Fruit fly (Drosophila melanogaster): Measurements from ENCODE around the gene MED15.

MED15 gene

DNA sequence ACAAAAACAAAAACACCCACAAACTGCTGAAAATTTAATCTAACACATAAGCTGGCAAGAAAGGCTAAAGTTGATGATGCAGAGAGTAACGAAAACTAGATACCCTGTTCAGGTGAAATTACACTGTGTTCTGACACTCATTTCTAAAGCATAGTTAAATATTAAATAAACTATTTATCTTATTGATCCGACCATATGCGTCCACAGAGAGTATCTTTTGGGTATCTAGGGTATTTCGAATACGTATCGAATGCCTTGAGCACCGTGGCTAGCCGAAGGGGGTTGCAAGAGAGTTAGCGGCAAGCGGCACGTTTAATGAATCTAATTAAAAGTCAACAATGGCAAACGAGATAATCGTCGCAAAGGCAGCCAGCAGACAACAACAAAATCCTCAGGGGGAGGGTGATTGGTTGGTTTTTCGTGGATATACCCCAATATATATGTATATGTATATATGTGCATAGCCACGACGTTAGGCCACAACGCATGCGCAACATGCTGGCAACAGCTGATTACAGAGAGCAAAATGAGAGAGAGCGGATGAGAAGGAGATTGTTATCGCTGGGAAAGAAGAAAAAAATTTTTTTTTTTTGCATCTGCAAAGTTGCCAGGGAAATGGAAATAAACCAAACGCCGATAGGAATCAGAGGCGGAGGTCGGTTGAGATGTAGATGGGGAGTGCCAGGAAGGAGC is 49.3 kb downstream of the MED15 start:
- peak; percentile 27 for TF ChIP-seq OdsH (GFP tag; optimal IDR thresholded peaks at IDR 0.05)
- peak; percentile 35 for TF ChIP-seq h (GFP tag; optimal IDR thresholded peaks at IDR 0.05)
- TF ChIP-seq sv (GFP tag; optimal IDR thresholded peaks at IDR 0.05) = peak; percentile 51
- peak in 1 of 2 experiments; percentile 6 for TF ChIP-seq foxo (GFP tag; optimal IDR thresholded peaks at IDR 0.05)
- no peak for TF ChIP-seq pan (optimal IDR thresholded peaks at IDR 0.05)
- no peak for TF ChIP-seq Hnf4 (GFP tag; optimal IDR thresholded peaks at IDR 0.05)

DNA sequence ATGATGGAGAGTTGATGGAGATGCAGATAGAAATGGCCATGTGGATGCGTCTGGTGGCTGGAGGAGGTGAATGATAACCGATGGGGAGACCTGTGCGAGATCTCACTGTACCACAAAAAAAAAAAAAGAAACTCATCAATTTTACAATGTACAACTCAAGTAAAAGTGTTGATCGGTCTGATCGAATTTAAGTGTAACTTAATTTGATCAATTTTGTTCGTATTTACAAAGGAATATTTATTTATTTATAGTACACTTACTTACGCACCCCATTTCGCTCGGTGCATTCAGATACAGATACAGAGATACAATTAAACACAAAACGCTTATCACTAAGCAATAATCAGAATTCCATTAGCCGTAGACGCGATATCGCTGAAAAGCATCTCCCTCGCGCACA is 49.9 kb downstream of the MED15 start:
- TF ChIP-seq Hr78 (GFP tag; optimal IDR thresholded peaks at IDR 0.05) (no peak), brk (GFP tag; optimal IDR thresholded peaks at IDR 0.05) (no peak), Hr83 (GFP tag; optimal IDR thresholded peaks at IDR 0.05; ENCODE audit: poor library complexity, severe bottlenecking) (no peak), Mio (GFP tag; optimal IDR thresholded peaks at IDR 0.05) (no peak), br (GFP tag; optimal IDR thresholded peaks at IDR 0.05) (peak; percentile 27), Dif (GFP tag; optimal IDR thresholded peaks at IDR 0.05; ENCODE audit: partially characterized antibody) (no peak), Myc (optimal IDR thresholded peaks at IDR 0.05) (no peak), fru (GFP tag; optimal IDR thresholded peaks at IDR 0.05) (no peak), Dfd (GFP tag; optimal IDR thresholded peaks at IDR 0.05) (no peak), CrebA (GFP tag; optimal IDR thresholded peaks at IDR 0.05; ENCODE audit: borderline replicate concordance) (no peak), dsf (GFP tag; optimal IDR thresholded peaks at IDR 0.05; ENCODE audit: borderline replicate concordance) (no peak), Sp1 (GFP tag; optimal IDR thresholded peaks at IDR 0.05) (peak; percentile 5), dl (GFP tag; optimal IDR thresholded peaks at IDR 0.05; ENCODE audit: insufficient read depth in 1 of 2, partially characterized antibody in 2 of 2) (no peak), dmrt93B (GFP tag; optimal IDR thresholded peaks at IDR 0.05) (peak; percentile 1), h (GFP tag; optimal IDR thresholded peaks at IDR 0.05) (peak; percentile 44), sv (GFP tag; optimal IDR thresholded peaks at IDR 0.05) (no peak), woc (GFP tag; optimal IDR thresholded peaks at IDR 0.05) (no peak), rgr (GFP tag; optimal IDR thresholded peaks at IDR 0.05) (peak; percentile 37), Vsx2 (GFP tag; optimal IDR thresholded peaks at IDR 0.05; ENCODE audit: partially characterized antibody) (no peak), Jra (GFP tag; optimal IDR thresholded peaks at IDR 0.05) (no peak), CG32264 (GFP tag; optimal IDR thresholded peaks at IDR 0.05) (no peak), Abd-B (GFP tag; optimal IDR thresholded peaks at IDR 0.05) (no peak), OdsH (GFP tag; optimal IDR thresholded peaks at IDR 0.05) (no peak), foxo (GFP tag; optimal IDR thresholded peaks at IDR 0.05) (peak in 1 of 2 experiments; percentile 64), sage (GFP tag; optimal IDR thresholded peaks at IDR 0.05) (no peak), usp (GFP tag; optimal IDR thresholded peaks at IDR 0.05) (no peak), jim (GFP tag; optimal IDR thresholded peaks at IDR 0.05) (no peak), HLH106 (tag; optimal IDR thresholded peaks at IDR 0.05) (peak; percentile 24), N (GFP tag; optimal IDR thresholded peaks at IDR 0.05) (no peak), CG9705 (GFP tag; optimal IDR thresholded peaks at IDR 0.05) (no peak), psq (GFP tag; optimal IDR thresholded peaks at IDR 0.05) (no peak), tai (GFP tag; optimal IDR thresholded peaks at IDR 0.05) (no peak), lola (GFP tag; optimal IDR thresholded peaks at IDR 0.05) (no peak), ey (GFP tag; optimal IDR thresholded peaks at IDR 0.05) (no peak), Hnf4 (GFP tag; optimal IDR thresholded peaks at IDR 0.05) (peak; percentile 43), GATAd (GFP tag; optimal IDR thresholded peaks at IDR 0.05) (no peak), pan (optimal IDR thresholded peaks at IDR 0.05) (no peak)

DNA sequence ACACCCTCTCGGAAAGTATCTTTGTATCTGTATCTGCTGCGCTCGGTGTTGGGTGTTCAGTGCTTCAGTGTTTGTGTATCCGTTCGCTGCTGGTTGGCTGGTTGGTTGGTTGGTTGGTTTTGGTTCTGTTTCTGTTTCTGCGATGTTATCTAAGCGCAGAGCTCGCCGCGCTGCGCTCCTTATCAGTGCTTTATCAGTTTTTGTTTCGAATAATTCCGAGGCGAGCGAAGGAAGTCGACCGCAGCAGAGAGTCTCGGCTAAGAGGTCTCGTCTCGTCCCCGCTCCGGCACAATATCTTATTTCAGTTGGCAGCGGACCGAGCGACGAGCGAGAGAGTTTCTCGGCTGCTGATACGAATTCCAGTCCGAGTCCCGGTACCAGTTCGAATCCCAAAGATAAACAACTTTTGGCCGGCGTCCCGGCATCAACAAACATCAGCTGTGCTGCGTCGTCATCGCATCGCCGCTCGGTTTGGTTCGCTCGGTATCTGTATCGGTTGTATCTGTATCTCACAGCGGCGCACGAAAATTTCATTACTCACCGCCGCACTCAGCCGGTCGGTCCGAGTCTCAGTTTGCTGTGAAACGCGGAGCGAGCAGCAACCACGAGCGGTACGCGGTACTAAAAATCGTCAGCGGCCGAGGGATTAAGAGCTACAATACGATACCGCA is 50.5 kb downstream of the MED15 start:
- TF ChIP-seq Dif (GFP tag; optimal IDR thresholded peaks at IDR 0.05; ENCODE audit: partially characterized antibody) = peak; percentile 55
- peak; percentile 30 for TF ChIP-seq rgr (GFP tag; optimal IDR thresholded peaks at IDR 0.05)
- TF ChIP-seq sage (GFP tag; optimal IDR thresholded peaks at IDR 0.05) = no peak
- no peak for TF ChIP-seq lola (GFP tag; optimal IDR thresholded peaks at IDR 0.05)
- peak; percentile 26 for TF ChIP-seq fru (GFP tag; optimal IDR thresholded peaks at IDR 0.05)
- TF ChIP-seq tai (GFP tag; optimal IDR thresholded peaks at IDR 0.05) = no peak
- no peak for TF ChIP-seq Rel (GFP tag; optimal IDR thresholded peaks at IDR 0.05)
- TF ChIP-seq Rel (tag; optimal IDR thresholded peaks at IDR 0.05) = peak; percentile 47
- TF ChIP-seq Jra (GFP tag; optimal IDR thresholded peaks at IDR 0.05) = peak; percentile 78
- peak; percentile 54 for TF ChIP-seq CG32264 (GFP tag; optimal IDR thresholded peaks at IDR 0.05)
- TF ChIP-seq Vsx2 (GFP tag; optimal IDR thresholded peaks at IDR 0.05; ENCODE audit: partially characterized antibody) = no peak
- TF ChIP-seq OdsH (GFP tag; optimal IDR thresholded peaks at IDR 0.05) = no peak
- no peak for TF ChIP-seq foxo (GFP tag; optimal IDR thresholded peaks at IDR 0.05)
- TF ChIP-seq Mio (GFP tag; optimal IDR thresholded peaks at IDR 0.05) = no peak
- TF ChIP-seq dsf (GFP tag; optimal IDR thresholded peaks at IDR 0.05; ENCODE audit: borderline replicate concordance) = no peak
- TF ChIP-seq Hr78 (GFP tag; optimal IDR thresholded peaks at IDR 0.05) = no peak
- no peak for TF ChIP-seq Myc (optimal IDR thresholded peaks at IDR 0.05)
- TF ChIP-seq Hr83 (GFP tag; optimal IDR thresholded peaks at IDR 0.05; ENCODE audit: poor library complexity, severe bottlenecking) = peak; percentile 60
- TF ChIP-seq N (GFP tag; optimal IDR thresholded peaks at IDR 0.05) = no peak
- TF ChIP-seq Abd-B (GFP tag; optimal IDR thresholded peaks at IDR 0.05) = no peak
- no peak for TF ChIP-seq usp (GFP tag; optimal IDR thresholded peaks at IDR 0.05)
- TF ChIP-seq h (GFP tag; optimal IDR thresholded peaks at IDR 0.05) = peak; percentile 50
- no peak for TF ChIP-seq Dfd (GFP tag; optimal IDR thresholded peaks at IDR 0.05)
- no peak for TF ChIP-seq ey (GFP tag; optimal IDR thresholded peaks at IDR 0.05)
- peak; percentile 42 for TF ChIP-seq psq (GFP tag; optimal IDR thresholded peaks at IDR 0.05)
- no peak for TF ChIP-seq pan (optimal IDR thresholded peaks at IDR 0.05)
- TF ChIP-seq brk (GFP tag; optimal IDR thresholded peaks at IDR 0.05) = peak; percentile 65
- TF ChIP-seq woc (GFP tag; optimal IDR thresholded peaks at IDR 0.05) = no peak
- no peak for TF ChIP-seq br (GFP tag; optimal IDR thresholded peaks at IDR 0.05)
- TF ChIP-seq jim (GFP tag; optimal IDR thresholded peaks at IDR 0.05) = no peak
- peak in 1 of 2 experiments; percentile 35 for TF ChIP-seq dl (GFP tag; optimal IDR thresholded peaks at IDR 0.05; ENCODE audit: insufficient read depth in 1 of 2, partially characterized antibody in 2 of 2)
- peak; percentile 33 for TF ChIP-seq Sp1 (GFP tag; optimal IDR thresholded peaks at IDR 0.05)
- no peak for TF ChIP-seq GATAd (GFP tag; optimal IDR thresholded peaks at IDR 0.05)
